Fruit fly (Drosophila melanogaster): ENCODE results near the gene trn.

DNA sequence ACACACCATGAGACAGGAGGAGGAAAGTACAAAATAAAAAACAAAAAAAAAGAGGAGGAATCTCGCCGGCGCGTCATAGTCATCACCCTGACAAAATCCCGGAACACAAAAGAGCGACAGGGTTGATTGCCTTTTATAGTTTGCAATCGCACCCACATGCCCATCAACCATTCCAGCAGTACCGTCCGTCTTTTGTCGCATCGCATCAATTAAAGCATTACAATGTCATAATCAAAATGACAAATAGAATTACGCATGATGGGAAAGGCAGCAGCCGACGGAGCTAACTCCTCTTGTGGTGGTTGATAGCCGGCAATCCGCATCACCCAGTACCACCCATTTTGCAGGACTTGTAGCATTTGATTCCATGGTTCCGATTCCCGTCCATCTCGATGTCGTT is 23.3 kb downstream of the trn start:
- TF ChIP-seq psq (optimal IDR thresholded peaks at IDR 0.05) (no peak), CG8478 (optimal IDR thresholded peaks at IDR 0.05) (no peak), pan (optimal IDR thresholded peaks at IDR 0.05) (no peak), EcR (GFP tag; optimal IDR thresholded peaks at IDR 0.05) (no peak)
